Fruit fly (Drosophila melanogaster): ENCODE results near the gene CG4617.

Gene CG4617

DNA sequence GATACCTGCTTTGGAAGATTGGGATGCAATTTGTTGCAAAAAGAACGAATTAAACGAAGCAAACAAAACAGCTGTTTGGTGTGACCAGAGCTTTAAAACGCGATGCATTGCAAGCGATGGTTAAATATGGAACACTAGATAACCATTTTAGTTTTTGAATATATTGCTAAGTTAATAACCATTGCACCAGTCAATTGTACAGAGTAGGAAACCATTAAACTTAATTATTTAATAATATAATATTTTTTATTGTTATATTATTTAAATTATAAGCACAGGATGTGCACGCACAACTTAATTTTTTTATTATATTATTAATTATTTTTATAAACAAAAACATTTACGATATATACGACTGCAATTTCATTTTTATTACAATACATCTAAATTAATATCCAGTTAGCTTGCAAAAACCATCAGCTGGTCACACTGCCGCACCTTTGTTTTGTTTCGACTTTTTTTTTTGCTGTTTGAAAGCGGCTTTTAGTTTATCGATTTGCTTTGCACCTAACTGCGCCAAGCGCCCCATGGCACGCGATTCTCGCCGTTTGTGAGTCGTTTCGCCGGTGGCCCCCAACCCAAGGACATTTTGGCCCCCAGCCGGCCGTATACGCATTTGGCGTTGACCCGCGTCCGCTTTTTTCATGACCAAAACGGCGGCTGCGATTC lies at the start of gene CG4617, which contains the start of gene CG8300 (continued):
- TF ChIP-seq CG8388 (GFP tag; optimal IDR thresholded peaks at IDR 0.05) (peak; percentile 34), Atf6 (GFP tag; IDR thresholded peaks at IDR 0.05) (no peak), Oli (tag; optimal IDR thresholded peaks at IDR 0.05) (peak; percentile 8), Nf-YC (tag; optimal IDR thresholded peaks at IDR 0.05) (peak; percentile 14), gsb-n (tag; optimal IDR thresholded peaks at IDR 0.05) (peak; percentile 21), CG9797 (GFP tag; optimal IDR thresholded peaks at IDR 0.05) (peak; percentile 19)

DNA sequence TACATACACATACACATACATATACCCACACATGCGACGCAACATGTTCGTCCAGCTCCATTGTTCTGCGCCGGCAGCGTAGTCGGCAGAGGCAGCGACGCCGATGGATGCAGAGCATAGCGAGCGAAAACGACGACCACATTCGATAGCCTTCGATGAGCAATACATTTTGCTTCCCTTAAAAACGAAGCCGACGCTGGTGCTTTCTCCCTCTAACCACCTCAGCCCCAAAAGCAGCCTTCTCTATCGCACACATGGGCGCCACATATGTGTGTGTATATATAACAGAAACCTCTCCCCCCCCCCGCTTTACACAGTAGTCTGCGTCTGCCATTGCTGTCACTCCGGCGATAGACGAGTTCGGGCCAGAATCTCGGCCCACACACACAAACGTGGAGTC lies 48.6 kb upstream of the CG4617 start:
- no peak for TF ChIP-seq Myb (GFP tag; optimal IDR thresholded peaks at IDR 0.05)
- TF ChIP-seq ERR (GFP tag; optimal IDR thresholded peaks at IDR 0.05) = no peak
- peak; percentile 57 for TF ChIP-seq Nf-YC (tag; optimal IDR thresholded peaks at IDR 0.05)
- TF ChIP-seq zf30C (GFP tag; optimal IDR thresholded peaks at IDR 0.05) = no peak
- peak; percentile 57 for TF ChIP-seq Adf1 (GFP tag; IDR thresholded peaks at IDR 0.05)
- TF ChIP-seq D (optimal IDR thresholded peaks at IDR 0.05) = no peak
- TF ChIP-seq D (GFP tag; optimal IDR thresholded peaks at IDR 0.05) = no peak
- no peak for TF ChIP-seq exex (tag; optimal IDR thresholded peaks at IDR 0.05)
- TF ChIP-seq crol (GFP tag; IDR thresholded peaks at IDR 0.05) = peak; percentile 6; the same call in 1 of the 2 replicates
- TF ChIP-seq Deaf1 (tag; optimal IDR thresholded peaks at IDR 0.05) = peak; percentile 71
- no peak for TF ChIP-seq CG17829 (tag; optimal IDR thresholded peaks at IDR 0.05)
- TF ChIP-seq CG5180 (GFP tag; optimal IDR thresholded peaks at IDR 0.05) = peak; percentile 63
- no peak for TF ChIP-seq CG14441 (GFP tag; IDR thresholded peaks at IDR 0.05)

DNA sequence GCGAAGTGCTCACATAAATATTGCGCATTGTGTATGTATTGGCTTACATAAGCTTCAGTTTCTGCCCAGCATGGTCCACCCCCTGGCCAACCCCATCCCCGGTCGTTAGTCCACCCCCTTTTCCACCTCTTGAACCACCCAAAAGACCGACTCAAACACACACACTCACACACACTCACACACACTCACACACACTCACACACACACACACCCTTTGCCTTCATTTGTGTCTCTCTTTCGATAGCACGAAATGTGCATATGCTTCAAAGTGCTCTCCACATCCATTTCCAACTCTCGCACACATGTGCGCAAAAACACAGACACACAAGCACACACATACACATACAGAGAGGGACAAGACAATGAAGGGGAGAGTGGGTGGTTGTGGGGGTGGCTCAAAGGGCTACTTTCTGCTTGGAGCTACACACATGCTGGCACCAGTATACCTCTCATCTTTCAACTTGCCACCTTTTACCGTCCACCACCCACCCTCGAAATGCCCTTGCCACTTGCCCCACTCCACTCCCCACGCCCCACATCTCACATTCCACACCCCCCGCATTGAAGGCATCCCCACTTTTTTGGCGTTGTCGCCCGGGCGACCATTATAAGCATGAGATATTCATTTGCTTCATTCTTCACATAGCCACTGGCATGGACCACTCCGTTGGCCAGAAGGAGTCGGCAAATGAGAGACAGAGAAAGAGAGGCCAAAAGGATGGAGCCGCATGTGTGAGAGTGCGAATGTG lies 47.2 kb upstream of the CG4617 start:
- TF ChIP-seq crp (GFP tag; optimal IDR thresholded peaks at IDR 0.05) = no peak
- TF ChIP-seq Nf-YC (tag; optimal IDR thresholded peaks at IDR 0.05) = peak; percentile 75
- peak; percentile 80 for TF ChIP-seq crol (GFP tag; IDR thresholded peaks at IDR 0.05)
- no peak for TF ChIP-seq unc-4 (GFP tag; IDR thresholded peaks at IDR 0.05; ENCODE audit: partially characterized antibody)
- no peak for TF ChIP-seq dmrt11E (tag; optimal IDR thresholded peaks at IDR 0.05)
- peak; percentile 16 for TF ChIP-seq sd (tag; optimal IDR thresholded peaks at IDR 0.05)
- TF ChIP-seq seq (GFP tag; IDR thresholded peaks at IDR 0.05) = peak; percentile 38; the same call in 1 of the 2 replicates
- TF ChIP-seq Nf-YB (GFP tag; optimal IDR thresholded peaks at IDR 0.05) = peak; percentile 61
- peak; percentile 25 for TF ChIP-seq CG1832 (GFP tag; optimal IDR thresholded peaks at IDR 0.05)
- TF ChIP-seq abd-A (tag; optimal IDR thresholded peaks at IDR 0.05) = peak; percentile 69
- TF ChIP-seq CG10462 (GFP tag; optimal IDR thresholded peaks at IDR 0.05) = no peak
- TF ChIP-seq CG15073 (GFP tag; optimal IDR thresholded peaks at IDR 0.05) = no peak
- peak; percentile 68 for TF ChIP-seq cg (GFP tag; optimal IDR thresholded peaks at IDR 0.05)
- peak; percentile 20 for TF ChIP-seq twi (tag; optimal IDR thresholded peaks at IDR 0.05)

DNA sequence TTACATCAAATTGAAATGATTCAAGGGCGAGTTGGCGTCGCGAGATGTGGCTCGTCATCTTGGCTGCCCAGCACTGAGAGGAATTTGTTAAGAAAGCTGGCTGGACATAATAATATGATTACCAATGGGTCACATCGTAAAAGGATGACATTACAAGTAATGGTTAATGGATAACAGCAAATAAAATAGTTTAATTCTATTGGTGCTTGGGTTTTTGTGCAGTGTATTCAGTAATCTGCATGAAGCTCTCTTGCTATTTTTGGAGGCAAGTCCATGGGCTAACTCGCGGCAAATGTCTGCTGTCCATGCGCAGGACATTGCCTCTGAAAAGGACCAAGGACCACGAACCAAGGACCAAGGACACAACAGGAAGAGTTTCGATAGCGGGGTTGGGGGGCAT lies 37.5 kb upstream of the CG4617 start:
- TF ChIP-seq dmrt99B (tag; optimal IDR thresholded peaks at IDR 0.05) = peak; percentile 18
- TF ChIP-seq Ptx1 (GFP tag; IDR thresholded peaks at IDR 0.05) = peak; percentile 29; the same call in 1 of the 2 replicates
- peak; percentile 26 for TF ChIP-seq gem (tag; optimal IDR thresholded peaks at IDR 0.05)
- TF ChIP-seq CG32772 (GFP tag; IDR thresholded peaks at IDR 0.05) = 0 out of 2 replicates have a peak, but pooled peaks have one; percentile 7
- peak; percentile 17 for TF ChIP-seq CG1603 (tag; optimal IDR thresholded peaks at IDR 0.05)
- TF ChIP-seq Ets65A (GFP tag) = peak; percentile 77
- TF ChIP-seq ato (GFP tag; IDR thresholded peaks at IDR 0.05; ENCODE audit: partially characterized antibody) = no peak
- TF ChIP-seq sens (GFP tag) = peak; percentile 56
- peak; percentile 2 for TF ChIP-seq Sox102F (GFP tag; optimal IDR thresholded peaks at IDR 0.05)
- TF ChIP-seq ttk (GFP tag; IDR thresholded peaks at IDR 0.05) = no peak
- peak; percentile 29 for TF ChIP-seq Fer1 (GFP tag; optimal IDR thresholded peaks at IDR 0.05)
- no peak for TF ChIP-seq NK7.1 (GFP tag; optimal IDR thresholded peaks at IDR 0.05)
- peak; percentile 19 for TF ChIP-seq Hmr (GFP tag; optimal IDR thresholded peaks at IDR 0.05)
- TF ChIP-seq CG7839 (tag; optimal IDR thresholded peaks at IDR 0.05) = peak; percentile 31
- TF ChIP-seq row (GFP tag; IDR thresholded peaks at IDR 0.05) = peak; percentile 46

Measured in whole organism, embryonic.